Fruit fly (Drosophila melanogaster): ENCODE data around the gene Sac1.

DNA sequence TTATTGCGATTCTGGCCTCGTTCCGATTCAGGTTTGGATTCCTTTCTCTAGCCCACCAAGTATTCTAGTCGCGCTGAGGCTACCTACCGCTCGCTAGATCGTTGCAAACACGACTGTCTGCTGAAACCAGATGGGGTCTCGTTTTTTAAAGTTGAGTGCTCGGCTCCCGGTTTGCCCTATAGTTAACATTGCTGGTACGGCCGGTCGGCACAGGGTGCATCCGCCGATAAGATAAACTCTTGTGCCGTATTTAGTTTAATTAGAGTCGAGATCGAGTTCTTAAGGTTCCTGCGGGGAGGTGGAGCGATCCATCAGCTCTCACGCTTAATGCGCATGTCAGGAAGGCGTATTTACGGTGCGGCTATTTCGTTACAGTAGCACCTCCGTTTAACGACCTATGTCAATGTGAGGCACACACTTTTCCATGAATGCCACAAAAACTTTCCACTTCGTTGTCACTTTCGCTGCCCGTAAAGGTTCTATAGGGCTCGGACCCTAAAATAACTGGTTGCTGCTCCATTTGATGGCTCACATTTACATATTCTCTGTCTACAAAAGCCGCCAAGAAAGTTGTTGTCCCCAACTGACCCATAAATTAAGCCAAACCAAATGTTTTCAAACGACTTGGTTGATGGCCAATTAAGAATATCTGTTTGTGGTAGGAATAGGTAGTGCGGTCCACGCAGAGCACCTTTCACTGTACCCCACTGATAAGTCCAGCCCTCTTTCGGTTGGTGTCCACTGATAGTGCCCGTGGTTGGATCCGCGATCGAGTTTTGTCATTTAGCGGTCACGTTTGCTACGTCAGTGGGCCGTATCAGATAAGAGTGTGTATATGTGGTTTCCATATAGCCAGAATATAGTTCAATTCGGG, 42.7 kb upstream of the Sac1 start, which contains the start of gene CG9119:
- no peak for TF ChIP-seq slou (GFP tag; optimal IDR thresholded peaks at IDR 0.05)
- TF ChIP-seq wek (GFP tag; optimal IDR thresholded peaks at IDR 0.05), result peak; percentile 7
- TF ChIP-seq oc (tag; optimal IDR thresholded peaks at IDR 0.05), result peak; percentile 40
- peak; percentile 39 for TF ChIP-seq BtbVII (GFP tag; optimal IDR thresholded peaks at IDR 0.05)
- TF ChIP-seq unc-4 (GFP tag; IDR thresholded peaks at IDR 0.05; ENCODE audit: partially characterized antibody), result no peak
- no peak for TF ChIP-seq MTF-1 (GFP tag; optimal IDR thresholded peaks at IDR 0.05; ENCODE audit: borderline replicate concordance)

All from whole organism, embryonic.